Worm (Caenorhabditis elegans): ENCODE measurements around the gene nspb-7.
A peak's percentile ranks its signal among the peaks of the same experiment; 100 is the strongest.

nspb-7 gene

DNA sequence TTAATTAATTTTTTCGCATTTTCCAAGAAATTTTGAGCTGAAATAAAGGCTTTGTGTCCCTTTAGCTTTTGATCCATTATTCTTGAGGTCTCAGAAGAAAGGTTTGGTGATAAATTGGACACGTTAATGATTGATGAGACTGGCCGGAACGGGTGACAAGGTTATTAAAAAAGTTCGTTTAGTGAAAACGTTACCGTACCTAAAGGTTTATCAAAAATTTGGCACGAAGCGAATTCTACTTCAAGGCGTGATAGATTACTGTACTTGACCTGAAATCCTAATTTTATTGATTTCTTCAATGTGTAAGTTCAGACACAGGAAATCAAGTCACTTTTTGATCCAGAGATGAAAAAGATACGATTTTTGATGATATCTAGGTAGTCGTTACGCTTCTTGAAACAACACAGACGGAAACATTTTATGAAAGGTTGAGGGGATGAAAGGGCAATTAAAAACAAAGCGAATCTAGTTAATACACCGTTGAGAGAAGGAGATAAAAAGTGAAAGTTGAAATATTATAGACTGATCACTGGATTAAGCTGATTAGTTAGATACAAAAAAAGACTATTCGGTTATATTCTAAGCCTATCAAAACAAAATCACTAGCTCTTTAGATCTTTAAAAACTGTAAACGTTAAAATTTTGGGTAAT lies 32.5 kb downstream of the nspb-7 start:
- TF ChIP-seq ces-1 (GFP tag; optimal IDR thresholded peaks at IDR 0.05) (no peak), nhr-6 (tag; optimal IDR thresholded peaks at IDR 0.05) (peak; percentile 54), ama-1 (optimal IDR thresholded peaks at IDR 0.05) (peak; percentile 91), tra-1 (GFP tag; IDR thresholded peaks at IDR 0.05) (no peak), fos-1 (tag; optimal IDR thresholded peaks at IDR 0.05) (no peak), ztf-7 (tag; optimal IDR thresholded peaks at IDR 0.05) (no peak), R02D3.7 (tag; optimal IDR thresholded peaks at IDR 0.05) (no peak), nhr-77 (tag; optimal IDR thresholded peaks at IDR 0.05) (peak; percentile 29), lsy-2 (tag; optimal IDR thresholded peaks at IDR 0.05) (peak in 1 of 2 experiments; percentile 28), mep-1 (tag; optimal IDR thresholded peaks at IDR 0.05) (peak; percentile 43), aha-1 (tag) (peak; percentile 77), ZK546.5 (tag; optimal IDR thresholded peaks at IDR 0.05) (no peak)

DNA sequence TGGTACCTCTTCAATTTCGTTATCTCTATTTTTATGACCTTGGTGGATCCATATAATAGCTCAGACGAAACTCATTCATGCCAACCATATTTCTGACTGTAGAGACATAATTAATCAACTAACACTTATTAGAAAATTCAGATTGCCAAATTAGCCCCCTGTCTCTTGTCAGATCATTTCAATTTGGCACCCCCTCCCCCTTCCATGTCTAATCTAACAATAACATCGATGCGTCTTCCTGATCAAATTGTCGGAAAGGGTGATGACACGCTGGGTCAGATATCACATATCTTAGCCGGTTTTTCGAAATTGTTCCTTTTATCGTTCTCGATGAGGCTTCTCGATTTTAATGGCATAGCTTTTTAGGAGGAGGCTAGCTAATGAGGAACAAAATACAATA lies 33.2 kb downstream of the nspb-7 start:
- TF ChIP-seq aha-1 (tag) (peak; percentile 50), Y5F2A.4 (GFP tag; optimal IDR thresholded peaks at IDR 0.05) (no peak), T26A8.4 (GFP tag; IDR thresholded peaks at IDR 0.05) (0 out of 2 replicates have a peak, but pooled peaks have one; percentile 17)

DNA sequence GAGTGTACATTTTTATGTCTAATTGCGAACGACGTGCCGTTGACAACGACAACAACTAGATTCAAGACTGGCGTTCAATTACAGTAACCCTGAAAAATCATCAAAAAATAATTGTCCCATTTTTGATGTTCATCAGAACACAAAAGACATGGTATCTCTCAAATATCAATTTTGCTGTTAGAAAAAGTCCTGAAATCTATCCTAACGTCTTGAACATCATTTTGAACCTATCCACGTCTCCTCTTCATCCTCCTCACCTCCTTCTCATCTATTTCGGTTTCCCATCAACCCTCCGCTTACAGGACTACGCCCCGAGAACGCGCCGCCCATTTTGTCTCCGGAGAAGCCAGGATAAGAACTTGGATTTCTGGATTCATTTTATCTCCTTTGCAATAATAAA lies 37.6 kb downstream of the nspb-7 start, which contains the start of gene mltn-9:
mltn-9 (plus strand) TSS at position 301 of the 400 bp plus-strand sequence.
- no peak for TF ChIP-seq nhr-77 (tag; optimal IDR thresholded peaks at IDR 0.05)
- no peak for TF ChIP-seq lin-15B (tag; optimal IDR thresholded peaks at IDR 0.05)
- no peak for TF ChIP-seq ceh-44 (GFP tag; IDR thresholded peaks at IDR 0.05)
- no peak for TF ChIP-seq mep-1 (tag; optimal IDR thresholded peaks at IDR 0.05)
- TF ChIP-seq ceh-32 (tag; optimal IDR thresholded peaks at IDR 0.05; ENCODE audit: poor library complexity), result no peak
- TF ChIP-seq tra-1 (GFP tag; IDR thresholded peaks at IDR 0.05), result no peak
- TF ChIP-seq zag-1 (tag; optimal IDR thresholded peaks at IDR 0.05), result no peak

DNA sequence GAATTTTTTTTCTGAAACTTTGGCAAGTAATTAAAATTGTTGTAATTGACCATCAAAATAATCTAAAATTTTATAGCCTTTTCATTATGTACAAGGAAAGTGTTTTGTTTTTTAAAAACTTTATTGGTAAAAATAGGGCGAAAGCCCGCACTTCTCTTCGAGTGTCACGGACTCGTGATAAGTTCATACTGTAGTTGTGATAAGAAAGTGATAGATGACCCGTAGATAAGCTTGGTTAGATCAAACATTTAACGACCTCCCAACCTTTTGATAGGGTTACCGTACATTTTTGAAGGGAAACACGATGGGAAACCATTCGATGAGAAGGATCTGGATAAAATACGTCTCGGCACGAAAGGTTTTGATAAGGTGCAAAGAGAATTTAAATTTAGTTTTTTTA lies 38.3 kb downstream of the nspb-7 start:
- no peak for TF ChIP-seq ceh-82 (tag; optimal IDR thresholded peaks at IDR 0.05)
- no peak for TF ChIP-seq Y105C5A.15 (GFP tag; IDR thresholded peaks at IDR 0.05)
- no peak for TF ChIP-seq unc-62 (GFP tag; optimal IDR thresholded peaks at IDR 0.05 in 1 of 2)
- TF ChIP-seq unc-62 (tag; optimal IDR thresholded peaks at IDR 0.05), result no peak
- TF ChIP-seq aha-1 (tag), result peak; percentile 79
- TF ChIP-seq nhr-77 (tag; optimal IDR thresholded peaks at IDR 0.05), result peak; percentile 17
- TF ChIP-seq spr-3 (GFP tag; optimal IDR thresholded peaks at IDR 0.05), result no peak
- no peak for TF ChIP-seq lin-39 (tag; optimal IDR thresholded peaks at IDR 0.05)
- TF ChIP-seq nhr-28 (tag; optimal IDR thresholded peaks at IDR 0.05), result peak; percentile 62
- TF ChIP-seq attf-4 (tag; optimal IDR thresholded peaks at IDR 0.05), result no peak
- peak in 1 of 2 experiments; percentile 69 for TF ChIP-seq lsy-2 (tag; optimal IDR thresholded peaks at IDR 0.05)
- peak; percentile 76 for TF ChIP-seq dve-1 (tag; optimal IDR thresholded peaks at IDR 0.05; ENCODE audit: insufficient read depth)
- TF ChIP-seq hif-1 (tag; optimal IDR thresholded peaks at IDR 0.05), result no peak
- peak; percentile 19 for TF ChIP-seq hlh-30 (tag; optimal IDR thresholded peaks at IDR 0.05; ENCODE audit: insufficient read depth)
- TF ChIP-seq lin-15B (tag; optimal IDR thresholded peaks at IDR 0.05), result no peak

DNA sequence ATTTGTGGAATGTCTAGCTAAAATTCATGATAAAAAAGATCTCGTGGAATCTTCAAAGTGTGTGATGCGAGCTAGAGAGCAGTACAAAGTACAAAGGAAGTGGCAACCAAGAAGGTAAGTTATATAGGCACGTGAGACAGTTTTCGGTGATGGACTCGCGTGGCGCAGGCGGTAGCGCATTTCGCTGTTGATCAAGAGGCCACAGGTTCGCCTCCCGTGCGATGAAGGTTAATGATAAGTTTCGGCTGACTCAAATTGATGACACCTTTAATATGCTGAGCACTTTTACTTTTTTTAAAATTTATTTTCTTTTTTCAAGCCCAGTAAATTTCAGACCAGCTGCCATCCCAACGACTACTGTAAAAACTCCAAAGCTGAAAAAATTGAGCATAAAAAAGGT lies 38.8 kb downstream of the nspb-7 start:
- TF ChIP-seq hlh-11 (tag; optimal IDR thresholded peaks at IDR 0.05) (peak; percentile 18), D1046.2 (GFP tag; IDR thresholded peaks at IDR 0.05) (peak; percentile 86), mxl-3 (GFP tag; optimal IDR thresholded peaks at IDR 0.05) (peak; percentile 43), saeg-2 (GFP tag; IDR thresholded peaks at IDR 0.05) (peak; percentile 86), duxl-1 (tag; optimal IDR thresholded peaks at IDR 0.05; ENCODE audit: poor library complexity) (peak; percentile 81), dpl-1 (GFP tag; optimal IDR thresholded peaks at IDR 0.05) (no peak), hmg-1.1 (GFP tag; IDR thresholded peaks at IDR 0.05) (peak; percentile 58; the same call in 1 of the 2 replicates), ztf-7 (tag; optimal IDR thresholded peaks at IDR 0.05) (no peak), egl-43 (GFP tag; IDR thresholded peaks at IDR 0.05) (peak; percentile 92), ctbp-1 (GFP tag; IDR thresholded peaks at IDR 0.05) (peak; percentile 73), pha-4 (GFP tag; IDR thresholded peaks at IDR 0.05) (peak; percentile 82), pha-4 (tag; optimal IDR thresholded peaks at IDR 0.05) (no peak), unc-62 (GFP tag; optimal IDR thresholded peaks at IDR 0.05 in 1 of 2) (peak in 1 of 2 experiments; percentile 96), unc-62 (tag; optimal IDR thresholded peaks at IDR 0.05) (no peak), mdl-1 (tag; optimal IDR thresholded peaks at IDR 0.05) (no peak), arid-1 (GFP tag; conservative IDR thresholded peaks at IDR 0.05) (peak; percentile 90), Y105C5A.15 (GFP tag; IDR thresholded peaks at IDR 0.05) (peak; percentile 81; the same call in 1 of the 2 replicates), F10B5.3 (tag; optimal IDR thresholded peaks at IDR 0.05) (no peak), ces-1 (GFP tag; optimal IDR thresholded peaks at IDR 0.05) (no peak), lin-13 (GFP tag; optimal IDR thresholded peaks at IDR 0.05) (no peak)
